Fruit fly (Drosophila melanogaster): ENCODE data around the gene CG14933.

The CG14933 gene

dm6 chr2L:11806022-11806700, 36.5 kb upstream of the CG14933 start:
- TF ChIP-seq CG13123 (GFP tag; optimal IDR thresholded peaks at IDR 0.05) (no peak), h (optimal IDR thresholded peaks at IDR 0.05) (no peak), Hsf (GFP tag; optimal IDR thresholded peaks at IDR 0.05) (no peak), CG11560 (tag; IDR thresholded peaks at IDR 0.05) (no peak), lbe (GFP tag; optimal IDR thresholded peaks at IDR 0.05) (no peak), onecut (GFP tag; IDR thresholded peaks at IDR 0.05) (no peak), CG32767 (GFP tag; IDR thresholded peaks at IDR 0.05) (0 out of 2 replicates have a peak, but pooled peaks have one; percentile 21), Side (GFP tag; optimal IDR thresholded peaks at IDR 0.05) (no peak), Oaz (GFP tag; IDR thresholded peaks at IDR 0.05) (no peak), CG6254 (GFP tag; optimal IDR thresholded peaks at IDR 0.05) (peak; percentile 43), run (tag; optimal IDR thresholded peaks at IDR 0.05) (no peak), CG4820 (GFP tag; optimal IDR thresholded peaks at IDR 0.05) (no peak), CG1792 (GFP tag; optimal IDR thresholded peaks at IDR 0.05) (no peak), fd96Cb (tag; optimal IDR thresholded peaks at IDR 0.05) (no peak), CG8359 (GFP tag; optimal IDR thresholded peaks at IDR 0.05; ENCODE audit: borderline replicate concordance) (no peak), sob (GFP tag; IDR thresholded peaks at IDR 0.05) (no peak), sens (GFP tag) (peak; percentile 13), CG7963 (GFP tag; IDR thresholded peaks at IDR 0.05; ENCODE audit: partially characterized antibody) (no peak), nerfin-1 (tag; optimal IDR thresholded peaks at IDR 0.05) (peak; percentile 30), CG6765 (GFP tag; optimal IDR thresholded peaks at IDR 0.05) (no peak), crp (GFP tag; optimal IDR thresholded peaks at IDR 0.05) (no peak), Chrac-16 (GFP tag; optimal IDR thresholded peaks at IDR 0.05) (no peak), YL-1 (GFP tag; optimal IDR thresholded peaks at IDR 0.05) (peak; percentile 38), fu2 (GFP tag; optimal IDR thresholded peaks at IDR 0.05) (no peak), CkIIα-i1 (GFP tag; IDR thresholded peaks at IDR 0.05) (no peak), HLH4C (GFP tag; IDR thresholded peaks at IDR 0.05; ENCODE audit: partially characterized antibody) (no peak), Ravus (GFP tag; IDR thresholded peaks at IDR 0.05) (no peak), nom (GFP tag; optimal IDR thresholded peaks at IDR 0.05) (no peak), Sox100B (GFP tag; optimal IDR thresholded peaks at IDR 0.05) (no peak), Mrtf (GFP tag; IDR thresholded peaks at IDR 0.05) (no peak), zen (tag; optimal IDR thresholded peaks at IDR 0.05) (no peak), ATbp (GFP tag; optimal IDR thresholded peaks at IDR 0.05) (no peak), tio (GFP tag; optimal IDR thresholded peaks at IDR 0.05) (no peak), scrt (GFP tag; optimal IDR thresholded peaks at IDR 0.05) (peak; percentile 94), CG15514 (GFP tag; optimal IDR thresholded peaks at IDR 0.05) (no peak), danr (GFP tag; IDR thresholded peaks at IDR 0.05) (no peak), dysf (GFP tag; IDR thresholded peaks at IDR 0.05) (no peak), al (GFP tag; IDR thresholded peaks at IDR 0.05) (no peak), pum (GFP tag; optimal IDR thresholded peaks at IDR 0.05) (no peak), eyg (GFP tag; optimal IDR thresholded peaks at IDR 0.05) (no peak), CG7271 (tag; optimal IDR thresholded peaks at IDR 0.05) (no peak), CG4328 (GFP tag; optimal IDR thresholded peaks at IDR 0.05) (no peak), caup (GFP tag; optimal IDR thresholded peaks at IDR 0.05; ENCODE audit: severe bottlenecking) (no peak), CG17328 (GFP tag; IDR thresholded peaks at IDR 0.05) (no peak), CG7745 (tag; optimal IDR thresholded peaks at IDR 0.05) (no peak), Myb (GFP tag; optimal IDR thresholded peaks at IDR 0.05) (no peak), CG7839 (tag; optimal IDR thresholded peaks at IDR 0.05) (no peak), CG12219 (GFP tag; optimal IDR thresholded peaks at IDR 0.05) (no peak), bowl (GFP tag; IDR thresholded peaks at IDR 0.05) (no peak), Rfx (GFP tag; IDR thresholded peaks at IDR 0.05) (0 out of 2 replicates have a peak, but pooled peaks have one; percentile 20), nmo (GFP tag; optimal IDR thresholded peaks at IDR 0.05) (no peak)
